Worm (Caenorhabditis elegans) whole organism, young adult: ENCODE data around the gene F31D4.5.
A peak's percentile ranks its signal among the peaks of the same experiment; 100 is the strongest.

Experiments used
- B0261.1 ChIP-seq: sonication (generic microtip); optimal IDR thresholded peaks from 2 replicates; lab custom pipeline; 2016; ENCODE audit warnings: mild to moderate bottlenecking, missing genetic modification characterization, moderate library complexity, missing compliant biosample characterization
- B0336.3 ChIP-seq: fragments of 200-800 bp; sonication (Bioruptor generic); IDR thresholded peaks from 2 replicates; pipeline ENCODE4 v1.3.6; 2022; ENCODE audit warnings: missing genetic modification characterization, missing compliant biosample characterization
- F23B12.7 ChIP-seq: sonication (generic microtip); optimal IDR thresholded peaks from 2 replicates; lab custom pipeline; 2017; ENCODE audit warnings: missing genetic modification characterization, mild to moderate bottlenecking, missing compliant biosample characterization, antibody characterized with exemption, moderate library complexity; ENCODE audit not compliant: insufficient read depth
- F37B4.10 ChIP-seq: fragments of 200-800 bp; sonication (Bioruptor generic); IDR thresholded peaks from 2 replicates; pipeline ENCODE4 v1.3.6; 2022; ENCODE audit warnings: missing genetic modification characterization, missing compliant biosample characterization
- F39B2.1 ChIP-seq: fragments of 200-800 bp; sonication (Bioruptor generic); IDR thresholded peaks from 2 replicates; pipeline ENCODE4 v1.3.6; 2022; ENCODE audit warnings: missing genetic modification reagents, missing genetic modification characterization, missing compliant biosample characterization
- F49E8.2 ChIP-seq: sonication (generic microtip); optimal IDR thresholded peaks from 3 replicates; lab custom pipeline; 2017; ENCODE audit warnings: missing genetic modification characterization, mild to moderate bottlenecking, missing compliant biosample characterization, antibody characterized with exemption, moderate library complexity; ENCODE audit not compliant: insufficient read depth
- F57C9.4 ChIP-seq: sonication (generic microtip); optimal IDR thresholded peaks from 2 replicates; lab custom pipeline; 2017; ENCODE audit warnings: mild to moderate bottlenecking, missing genetic modification characterization, missing compliant biosample characterization
- T07F8.4 ChIP-seq: sonication (generic microtip); optimal IDR thresholded peaks from 2 replicates; lab custom pipeline; 2016; ENCODE audit warnings: mild to moderate bottlenecking, missing genetic modification characterization, moderate library complexity, missing compliant biosample characterization
- T26A5.8 ChIP-seq: sonication (generic microtip); optimal IDR thresholded peaks from 2 replicates; lab custom pipeline; 2016; ENCODE audit warnings: missing genetic modification characterization, missing compliant biosample characterization
- Y53F4B.3 ChIP-seq: fragments of 200-800 bp; sonication (Bioruptor generic); IDR thresholded peaks from 2 replicates; pipeline ENCODE4 v1.3.6; 2022; ENCODE audit warnings: missing genetic modification reagents, missing genetic modification characterization, missing compliant biosample characterization
- Y53G8AR.9 ChIP-seq: fragments of 200-800 bp; sonication (Bioruptor generic); conservative IDR thresholded peaks from 2 replicates; pipeline ENCODE4 v1.3.6; 2022; ENCODE audit warnings: missing genetic modification reagents, missing genetic modification characterization, missing compliant biosample characterization
- Y67H2A.10 ChIP-seq: fragments of 200-800 bp; sonication (Bioruptor generic); conservative IDR thresholded peaks from 2 replicates; pipeline ENCODE4 v1.3.6; 2022; ENCODE audit warnings: missing genetic modification reagents, missing genetic modification characterization, missing compliant biosample characterization
- Y79H2A.3 ChIP-seq: fragments of 200-800 bp; sonication (Bioruptor generic); conservative IDR thresholded peaks from 2 replicates; pipeline ENCODE4 v1.3.6; 2022; ENCODE audit warnings: missing genetic modification reagents, missing genetic modification characterization, missing compliant biosample characterization
- aptf-3 ChIP-seq: fragments of 200-800 bp; sonication (Bioruptor generic); IDR thresholded peaks from 2 replicates; pipeline ENCODE4 v1.3.6; 2022; ENCODE audit warnings: missing genetic modification characterization, missing compliant biosample characterization
- attf-3 ChIP-seq: fragments of 200-800 bp; sonication (Bioruptor generic); conservative IDR thresholded peaks from 2 replicates; pipeline ENCODE4 v1.3.6; 2022; ENCODE audit warnings: missing genetic modification reagents, missing genetic modification characterization, missing compliant biosample characterization
- attf-5 ChIP-seq: fragments of 200-800 bp; sonication (Bioruptor generic); optimal IDR thresholded peaks from 2 replicates; lab custom pipeline; 2018; ENCODE audit warnings: mild to moderate bottlenecking, missing genetic modification characterization, missing compliant biosample characterization
- bed-1 ChIP-seq: fragments of 200-800 bp; sonication (Bioruptor generic); IDR thresholded peaks from 2 replicates; pipeline ENCODE4 v1.3.6; 2022; ENCODE audit warnings: missing genetic modification reagents, missing genetic modification characterization, missing compliant biosample characterization
- bed-2 ChIP-seq: fragments of 200-800 bp; sonication (Bioruptor generic); IDR thresholded peaks from 2 replicates; pipeline ENCODE4 v1.3.6; 2022; ENCODE audit warnings: missing genetic modification reagents, missing genetic modification characterization, missing compliant biosample characterization
- cebp-2 ChIP-seq: fragments of 200-800 bp; sonication (Bioruptor generic); IDR thresholded peaks from 2 replicates; pipeline ENCODE4 v1.3.6; 2022; ENCODE audit warnings: missing genetic modification characterization, missing compliant biosample characterization
- ceh-58 ChIP-seq: fragments of 200-800 bp; sonication (Bioruptor generic); IDR thresholded peaks from 2 replicates; pipeline ENCODE4 v1.3.6; 2022; ENCODE audit warnings: missing genetic modification characterization, missing compliant biosample characterization
- dox-1 ChIP-seq: fragments of 200-800 bp; sonication (Bioruptor generic); IDR thresholded peaks from 2 replicates; pipeline ENCODE4 v1.3.6; 2022; ENCODE audit warnings: missing genetic modification reagents, missing genetic modification characterization, missing compliant biosample characterization
- egl-44 ChIP-seq: fragments of 200-800 bp; sonication (Bioruptor generic); IDR thresholded peaks from 2 replicates; pipeline ENCODE4 v1.3.6; 2022; ENCODE audit warnings: missing genetic modification reagents, missing genetic modification characterization, missing compliant biosample characterization
- egrh-3 ChIP-seq: fragments of 200-800 bp; sonication (Bioruptor generic); IDR thresholded peaks from 2 replicates; pipeline ENCODE4 v1.3.6; 2022; ENCODE audit warnings: missing genetic modification reagents, missing genetic modification characterization, missing compliant biosample characterization
- him-1 ChIP-seq: sonication (generic microtip); optimal IDR thresholded peaks from 2 replicates; lab custom pipeline; 2016; ENCODE audit warnings: missing genotype, missing genetic modification reagents, missing genetic modification characterization, missing compliant biosample characterization
- hlh-26 ChIP-seq: fragments of 200-800 bp; sonication (Bioruptor generic); conservative IDR thresholded peaks from 2 replicates; pipeline ENCODE4 v1.3.6; 2022; ENCODE audit warnings: missing genetic modification reagents, missing genetic modification characterization, missing compliant biosample characterization
- let-526 ChIP-seq: fragments of 200-800 bp; sonication (Bioruptor generic); IDR thresholded peaks from 2 replicates; pipeline ENCODE4 v1.3.6; 2022; ENCODE audit warnings: missing genetic modification reagents, missing genetic modification characterization, missing compliant biosample characterization
- lin-26 ChIP-seq: fragments of 200-800 bp; sonication (Bioruptor generic); IDR thresholded peaks from 2 replicates; pipeline ENCODE4 v1.3.6; 2022; ENCODE audit warnings: missing genetic modification reagents, missing genetic modification characterization, missing compliant biosample characterization
- lin-35 ChIP-seq, 3 experiments: fragments of 150-350 bp in 2 of 3; sonication (generic microtip) in 1 of 3; optimal IDR thresholded peaks; 2 replicates each; lab custom pipeline; 2014 to 2018; ENCODE audit warnings: missing biosample characterization in 3 of 3, missing genetic modification characterization in 3 of 3, missing genetic modification reagents in 3 of 3
- lin-40 ChIP-seq: sonication (generic microtip); optimal IDR thresholded peaks from 2 replicates; lab custom pipeline; 2016; ENCODE audit warnings: missing genetic modification characterization, mild to moderate bottlenecking, missing compliant biosample characterization, missing genotype, missing genetic modification reagents
- lsl-1 ChIP-seq: fragments of 200-800 bp; sonication (Bioruptor generic); optimal IDR thresholded peaks from 2 replicates; lab custom pipeline; 2018; ENCODE audit warnings: mild to moderate bottlenecking, missing genetic modification characterization, moderate library complexity, missing compliant biosample characterization
- lsy-27 ChIP-seq: sonication (generic microtip); optimal IDR thresholded peaks from 2 replicates; lab custom pipeline; 2017; ENCODE audit warnings: missing genetic modification characterization, mild to moderate bottlenecking, missing compliant biosample characterization, antibody characterized with exemption, missing genotype, borderline replicate concordance; ENCODE audit not compliant: insufficient read depth
- madf-6 ChIP-seq: fragments of 200-800 bp; sonication (Bioruptor generic); IDR thresholded peaks from 2 replicates; pipeline ENCODE4 v1.3.6; 2022; ENCODE audit warnings: missing genetic modification reagents, missing genetic modification characterization, missing compliant biosample characterization
- mcd-1 ChIP-seq: fragments of 200-800 bp; sonication (Bioruptor generic); IDR thresholded peaks from 2 replicates; pipeline ENCODE4 v1.3.6; 2022; ENCODE audit warnings: missing genetic modification reagents, missing genetic modification characterization, missing compliant biosample characterization
- mel-28 ChIP-seq: sonication (generic microtip); optimal IDR thresholded peaks from 2 replicates; lab custom pipeline; 2016; ENCODE audit warnings: borderline replicate concordance, mild to moderate bottlenecking, missing genetic modification characterization, missing compliant biosample characterization
- mes-4 ChIP-seq: sonication (generic microtip); optimal IDR thresholded peaks from 2 replicates; lab custom pipeline; 2016; ENCODE audit warnings: missing genotype, missing genetic modification characterization, missing compliant biosample characterization
- nhr-120 ChIP-seq: fragments of 200-800 bp; sonication (Bioruptor generic); IDR thresholded peaks from 2 replicates; pipeline ENCODE4 v1.3.6; 2022; ENCODE audit warnings: missing genetic modification characterization, missing compliant biosample characterization
- nhr-27 ChIP-seq: fragments of 200-800 bp; sonication (Bioruptor generic); optimal IDR thresholded peaks from 2 replicates; lab custom pipeline; 2018; ENCODE audit warnings: mild to moderate bottlenecking, missing genetic modification characterization, moderate library complexity, missing compliant biosample characterization
- rcor-1 ChIP-seq: fragments of 200-800 bp; sonication (Bioruptor generic); IDR thresholded peaks from 2 replicates; pipeline ENCODE4 v1.3.6; 2022; ENCODE audit warnings: missing genetic modification reagents, missing genetic modification characterization, missing compliant biosample characterization
- rpc-1 ChIP-seq, 2 experiments: fragments of 150-350 bp in 1 of 2; sonication (generic microtip) in 1 of 2; optimal IDR thresholded peaks; 2 replicates each; lab custom pipeline; 2014 to 2018; ENCODE audit warnings: missing biosample characterization in 1 of 2, missing genetic modification characterization in 1 of 2, missing genetic modification reagents in 1 of 2, missing genotype in 1 of 2
- sdz-38 ChIP-seq: sonication (generic microtip); optimal IDR thresholded peaks from 2 replicates; lab custom pipeline; 2016; ENCODE audit warnings: missing genotype, missing genetic modification characterization, missing compliant biosample characterization
- sea-2 ChIP-seq: fragments of 200-800 bp; sonication (Bioruptor generic); IDR thresholded peaks from 2 replicates; pipeline ENCODE4 v1.3.6; 2022; ENCODE audit warnings: missing genetic modification characterization, missing compliant biosample characterization
- snpc-3.4 ChIP-seq: sonication (generic microtip); optimal IDR thresholded peaks from 2 replicates; lab custom pipeline; 2017; ENCODE audit warnings: missing genetic modification characterization, mild to moderate bottlenecking, missing compliant biosample characterization, antibody characterized with exemption, moderate library complexity, missing genotype, missing genetic modification reagents
- tbp1 ChIP-seq: fragments of 200-800 bp; sonication (Bioruptor generic); optimal IDR thresholded peaks from 2 replicates; lab custom pipeline; 2018; ENCODE audit warnings: mild to moderate bottlenecking, missing genetic modification characterization, missing compliant biosample characterization
- tlf-1 ChIP-seq: fragments of 200-800 bp; sonication (Bioruptor generic); optimal IDR thresholded peaks from 2 replicates; lab custom pipeline; 2018; ENCODE audit warnings: mild to moderate bottlenecking, missing genetic modification characterization, missing compliant biosample characterization
- unc-130 ChIP-seq: sonication (generic microtip); optimal IDR thresholded peaks from 2 replicates; lab custom pipeline; 2016; ENCODE audit warnings: missing genetic modification reagents, missing genetic modification characterization, missing compliant biosample characterization
- unc-62 ChIP-seq: fragments of 150-350 bp; optimal IDR thresholded peaks from 2 replicates; lab custom pipeline; 2014; ENCODE audit warnings: missing biosample characterization, missing genetic modification reagents, missing genetic modification characterization
- ztf-3 ChIP-seq: fragments of 200-800 bp; sonication (Bioruptor generic); optimal IDR thresholded peaks from 2 replicates; lab custom pipeline; 2018; ENCODE audit warnings: mild to moderate bottlenecking, missing genetic modification characterization, missing compliant biosample characterization

F31D4.5 gene

ce11 chrV:20845524-20846208 is 8.2 kb upstream of the F31D4.5 start, which contains the start of the genes F31D4.2 and fkb-6 (continued):
- peak; percentile 88 for TF ChIP-seq lsl-1
- TF ChIP-seq dox-1 (GFP tag; lab: Robert Waterston, UW) = peak; percentile 66
- no peak for TF ChIP-seq mes-4 (tag; lab: Kevin White, UChicago)
- no peak for TF ChIP-seq egl-44 (GFP tag; lab: Robert Waterston, UW)
- peak; percentile 17 for TF ChIP-seq F23B12.7 (tag; lab: Kevin White, UChicago)
- TF ChIP-seq Y53G8AR.9 = peak; percentile 67
- no peak for TF ChIP-seq cebp-2 (GFP tag; lab: Robert Waterston, UW)
- no peak for TF ChIP-seq F49E8.2 (tag; lab: Kevin White, UChicago)
- peak; percentile 58 for TF ChIP-seq tbp1 (GFP tag; lab: Kevin White, UChicago)
- no peak for TF ChIP-seq lin-26 (GFP tag; lab: Robert Waterston, UW)
- TF ChIP-seq ztf-3 (GFP tag; lab: Kevin White, UChicago) = no peak
- TF ChIP-seq lsy-27 (tag; lab: Kevin White, UChicago) = no peak
- no peak for TF ChIP-seq sea-2 (GFP tag; lab: Robert Waterston, UW)
- TF ChIP-seq bed-1 (GFP tag; lab: Robert Waterston, UW) = no peak
- TF ChIP-seq Y79H2A.3 (GFP tag; lab: Robert Waterston, UW) = no peak
- no peak for TF ChIP-seq mel-28
- no peak for TF ChIP-seq T26A5.8 (tag; lab: Kevin White, UChicago)
- TF ChIP-seq F57C9.4 (tag; lab: Kevin White, UChicago) = no peak
- TF ChIP-seq B0261.1 = no peak
- no peak for TF ChIP-seq unc-62 (GFP tag; lab: Kevin White, UChicago)
- peak; percentile 43 for TF ChIP-seq attf-5 (GFP tag; lab: Kevin White, UChicago)
- TF ChIP-seq hlh-26 (GFP tag; lab: Robert Waterston, UW) = no peak
- TF ChIP-seq nhr-120 (GFP tag; lab: Robert Waterston, UW) = no peak
- peak; percentile 20 for TF ChIP-seq tlf-1 (GFP tag; lab: Kevin White, UChicago)
- TF ChIP-seq aptf-3 (GFP tag; lab: Robert Waterston, UW) = no peak
- TF ChIP-seq snpc-3.4 (tag; lab: Kevin White, UChicago) = peak; percentile 49
- TF ChIP-seq him-1 (tag; lab: Kevin White, UChicago) = no peak
- TF ChIP-seq lin-40 (tag; lab: Kevin White, UChicago) = peak; percentile 57
- no peak for TF ChIP-seq F37B4.10
- no peak for TF ChIP-seq bed-2 (GFP tag; lab: Robert Waterston, UW)
- TF ChIP-seq nhr-27 (tag; lab: Kevin White, UChicago) = no peak
- no peak for TF ChIP-seq let-526 (GFP tag; lab: Robert Waterston, UW)
- no peak for TF ChIP-seq Y67H2A.10 (GFP tag; lab: Robert Waterston, UW)
- peak in 1 of 3 experiments; percentile 64 for TF ChIP-seq lin-35 (GFP tag; optimal IDR thresholded peaks at IDR 0.05; lab: Kevin White, UChicago)
- 0 out of 2 replicates have a peak, but pooled peaks have one; percentile 4 for TF ChIP-seq egrh-3 (GFP tag; lab: Robert Waterston, UW)
- peak; percentile 79 for TF ChIP-seq rcor-1
- 0 out of 2 replicates have a peak, but pooled peaks have one; percentile 44 for TF ChIP-seq attf-3 (GFP tag; lab: Robert Waterston, UW)
- TF ChIP-seq ceh-58 (GFP tag; lab: Robert Waterston, UW) = no peak
- no peak for TF ChIP-seq Y53F4B.3
- peak; percentile 30 for TF ChIP-seq rpc-1 (optimal IDR thresholded peaks at IDR 0.05; lab: Kevin White, UChicago)
- no peak for TF ChIP-seq rpc-1 (tag; optimal IDR thresholded peaks at IDR 0.05; lab: Kevin White, UChicago)
- TF ChIP-seq unc-130 = no peak
- peak; percentile 72 for TF ChIP-seq madf-6
- TF ChIP-seq mcd-1 (GFP tag; lab: Robert Waterston, UW) = peak; percentile 70
- no peak for TF ChIP-seq T07F8.4 (tag; lab: Kevin White, UChicago)
- 0 out of 2 replicates have a peak, but pooled peaks have one; percentile 23 for TF ChIP-seq B0336.3
- no peak for TF ChIP-seq F39B2.1 (GFP tag; lab: Robert Waterston, UW)
- no peak for TF ChIP-seq sdz-38
